Fruit fly (Drosophila melanogaster): Measurements from ENCODE around the gene CG4168.

CG4168 gene

dm6 chr2L:15248163-15249005 is 48.1 kb upstream of the CG4168 start, which contains the start of gene dao (continued):
- TF ChIP-seq BEAF-32 (GFP tag; optimal IDR thresholded peaks at IDR 0.05) = peak; percentile 81
- TF ChIP-seq CG10274 (GFP tag; optimal IDR thresholded peaks at IDR 0.05) = no peak
- TF ChIP-seq D19B (GFP tag; optimal IDR thresholded peaks at IDR 0.05) = no peak
- peak; percentile 45 for TF ChIP-seq CG15696 (tag; optimal IDR thresholded peaks at IDR 0.05)
- TF ChIP-seq nerfin-1 (tag; optimal IDR thresholded peaks at IDR 0.05) = peak; percentile 11
- peak; percentile 14 to 31 for TF ChIP-seq Hr51 (GFP tag; optimal IDR thresholded peaks at IDR 0.05)
- TF ChIP-seq CG14014 (GFP tag; IDR thresholded peaks at IDR 0.05) = 0 out of 2 replicates have a peak, but pooled peaks have one; percentile 48
- TF ChIP-seq CG10654 (GFP tag; optimal IDR thresholded peaks at IDR 0.05) = peak; percentile 17
- peak; percentile 31 for TF ChIP-seq dmrt11E (tag; optimal IDR thresholded peaks at IDR 0.05)
- peak; percentile 34 for TF ChIP-seq sug (tag; optimal IDR thresholded peaks at IDR 0.05)
- TF ChIP-seq hkb (optimal IDR thresholded peaks at IDR 0.05) = no peak
- TF ChIP-seq hkb (GFP tag; IDR thresholded peaks at IDR 0.05) = no peak
- peak; percentile 31 for TF ChIP-seq pzg (GFP tag; optimal IDR thresholded peaks at IDR 0.05)
- TF ChIP-seq mld (GFP tag; IDR thresholded peaks at IDR 0.05; ENCODE audit: partially characterized antibody) = peak; percentile 62; the same call in 1 of the 3 replicates
- TF ChIP-seq zen2 (GFP tag; IDR thresholded peaks at IDR 0.05; ENCODE audit: partially characterized antibody) = peak; percentile 40; the same call in 1 of the 3 replicates
- peak; percentile 27 for TF ChIP-seq ems (GFP tag; optimal IDR thresholded peaks at IDR 0.05)
- peak; percentile 29; the same call in 1 of the 2 replicates for TF ChIP-seq ro (GFP tag; IDR thresholded peaks at IDR 0.05)
- TF ChIP-seq CG2129 (GFP tag; IDR thresholded peaks at IDR 0.05; ENCODE audit: partially characterized antibody) = peak; percentile 49
- peak; percentile 30 for TF ChIP-seq BtbVII (GFP tag; optimal IDR thresholded peaks at IDR 0.05)
- TF ChIP-seq Ptx1 (GFP tag; IDR thresholded peaks at IDR 0.05) = peak; percentile 53
- no peak for TF ChIP-seq sqz (GFP tag; optimal IDR thresholded peaks at IDR 0.05)
- peak; percentile 50; the same call in 1 of the 2 replicates for TF ChIP-seq CG10366 (GFP tag; IDR thresholded peaks at IDR 0.05)
- peak; percentile 36 for TF ChIP-seq PHDP (tag; optimal IDR thresholded peaks at IDR 0.05)
- peak; percentile 34; the same call in 1 of the 2 replicates for TF ChIP-seq lmd (GFP tag; IDR thresholded peaks at IDR 0.05)
- peak; percentile 33 for TF ChIP-seq CG8388 (GFP tag; optimal IDR thresholded peaks at IDR 0.05)
- TF ChIP-seq chif (GFP tag; optimal IDR thresholded peaks at IDR 0.05) = peak in 1 of 2 experiments; percentile 1
- TF ChIP-seq CG9876 (GFP tag; optimal IDR thresholded peaks at IDR 0.05) = no peak
- TF ChIP-seq CG31365 (tag; optimal IDR thresholded peaks at IDR 0.05) = no peak
- TF ChIP-seq bcd (GFP tag; optimal IDR thresholded peaks at IDR 0.05) = no peak
- no peak for TF ChIP-seq Antp (GFP tag; optimal IDR thresholded peaks at IDR 0.05)
- no peak for TF ChIP-seq lbe (GFP tag; optimal IDR thresholded peaks at IDR 0.05)
- TF ChIP-seq NFAT (GFP tag; IDR thresholded peaks at IDR 0.05) = peak; percentile 40; the same call in 1 of the 2 replicates
- TF ChIP-seq cad (GFP tag; optimal IDR thresholded peaks at IDR 0.05) = no peak
- peak; percentile 51 for TF ChIP-seq CG14710 (tag; optimal IDR thresholded peaks at IDR 0.05)
- TF ChIP-seq gsb-n (tag; optimal IDR thresholded peaks at IDR 0.05) = no peak
- TF ChIP-seq dan (GFP tag; IDR thresholded peaks at IDR 0.05) = no peak
- no peak for TF ChIP-seq nau (GFP tag; optimal IDR thresholded peaks at IDR 0.05)
- peak; percentile 58 for TF ChIP-seq Lhr (GFP tag; optimal IDR thresholded peaks at IDR 0.05)
- peak; percentile 33; the same call in 1 of the 3 replicates for TF ChIP-seq CG2199 (GFP tag; IDR thresholded peaks at IDR 0.05)
- 0 out of 2 replicates have a peak, but pooled peaks have one; percentile 20 for TF ChIP-seq wdn (GFP tag; IDR thresholded peaks at IDR 0.05)
- peak; percentile 36 for TF ChIP-seq CG8944 (GFP tag; optimal IDR thresholded peaks at IDR 0.05)
- no peak for TF ChIP-seq Eip74EF (GFP tag; optimal IDR thresholded peaks at IDR 0.05)
- peak; percentile 70 for TF ChIP-seq CG17361 (GFP tag; IDR thresholded peaks at IDR 0.05)
- peak; percentile 13 for TF ChIP-seq CG17829 (tag; optimal IDR thresholded peaks at IDR 0.05)
- peak; percentile 70 for TF ChIP-seq phol (tag; optimal IDR thresholded peaks at IDR 0.05)
- peak; percentile 10 for TF ChIP-seq Fer2 (tag; optimal IDR thresholded peaks at IDR 0.05)
- TF ChIP-seq CG12236 (GFP tag; optimal IDR thresholded peaks at IDR 0.05) = no peak

Measured in whole organism, embryonic.